Fruit fly (Drosophila melanogaster) whole organism, embryonic: Measurements from ENCODE around the gene GstD10.

Experiments used
- Abd-B ChIP-seq: fragments of 200-800 bp; sonication (Bioruptor generic); optimal IDR thresholded peaks from 2 replicates; lab custom pipeline; 2018; ENCODE audit warnings: missing biosample characterization, mild to moderate bottlenecking, missing genetic modification characterization, moderate library complexity
- B-H2 ChIP-seq: fragments of 200-800 bp; sonication (Bioruptor generic); optimal IDR thresholded peaks from 2 replicates; lab custom pipeline; 2018; ENCODE audit warnings: missing biosample characterization, mild to moderate bottlenecking, missing genetic modification characterization
- CG10147 ChIP-seq: fragments of 200-800 bp; sonication (Bioruptor generic); optimal IDR thresholded peaks from 2 replicates; lab custom pipeline; 2019; ENCODE audit warnings: missing biosample characterization, mild to moderate bottlenecking, missing genetic modification characterization, moderate library complexity
- CG10366 ChIP-seq: fragments of 200-800 bp; sonication (Bioruptor generic); IDR thresholded peaks from 2 replicates; pipeline ENCODE4 v1.3.6; 2022; ENCODE audit warnings: missing biosample characterization, missing genetic modification characterization
- CG10462 ChIP-seq: fragments of 200-800 bp; sonication (Bioruptor generic); optimal IDR thresholded peaks from 2 replicates; lab custom pipeline; 2016; ENCODE audit warnings: missing biosample characterization, missing genetic modification characterization
- CG13287 ChIP-seq: fragments of 200-800 bp; sonication (Bioruptor generic); IDR thresholded peaks from 2 replicates; pipeline ENCODE4 v1.3.6; 2022; ENCODE audit warnings: missing biosample characterization, missing genetic modification characterization; ENCODE audit not compliant: partially characterized antibody
- CG15514 ChIP-seq: fragments of 200-800 bp; sonication (Bioruptor generic); optimal IDR thresholded peaks from 3 replicates; lab custom pipeline; 2017; ENCODE audit warnings: missing biosample characterization, missing genetic modification characterization, mild to moderate bottlenecking, moderate library complexity, missing genetic modification reagents
- CG15696 ChIP-seq: fragments of 200-800 bp; sonication (Bioruptor generic); optimal IDR thresholded peaks from 2 replicates; lab custom pipeline; 2019; ENCODE audit warnings: missing biosample characterization, mild to moderate bottlenecking, missing genetic modification characterization, moderate library complexity
- CG1832 ChIP-seq: fragments of 200-800 bp; sonication (Bioruptor generic); optimal IDR thresholded peaks from 2 replicates; lab custom pipeline; 2017; ENCODE audit warnings: missing biosample characterization, mild to moderate bottlenecking, missing genetic modification characterization, inconsistent platforms
- CG2116 ChIP-seq: fragments of 200-800 bp; sonication (Bioruptor generic); optimal IDR thresholded peaks from 3 replicates; lab custom pipeline; 2018; ENCODE audit warnings: missing biosample characterization, mild to moderate bottlenecking, missing genetic modification characterization
- CG2120 ChIP-seq: fragments of 200-800 bp; sonication (Bioruptor generic); optimal IDR thresholded peaks from 3 replicates; lab custom pipeline; 2016; ENCODE audit warnings: missing biosample characterization, missing genetic modification characterization
- CG33213 ChIP-seq: fragments of 200-800 bp; sonication (Bioruptor generic); optimal IDR thresholded peaks from 3 replicates; lab custom pipeline; 2016; ENCODE audit warnings: missing biosample characterization, missing genetic modification characterization
- CG3995 ChIP-seq: fragments of 200-800 bp; sonication (Bioruptor generic); optimal IDR thresholded peaks from 3 replicates; lab custom pipeline; 2016; ENCODE audit warnings: missing biosample characterization, missing genetic modification characterization
- CG7963 ChIP-seq: fragments of 200-800 bp; sonication (Bioruptor generic); IDR thresholded peaks from 3 replicates; pipeline ENCODE4 v1.3.6; 2022; ENCODE audit warnings: missing biosample characterization, missing genetic modification characterization; ENCODE audit not compliant: partially characterized antibody
- CG9727 ChIP-seq: fragments of 200-800 bp; sonication (Bioruptor generic); optimal IDR thresholded peaks from 3 replicates; lab custom pipeline; 2017; ENCODE audit warnings: missing biosample characterization, mild to moderate bottlenecking, missing genetic modification characterization
- CHES-1-like ChIP-seq: fragments of 200-800 bp; sonication (Bioruptor generic); optimal IDR thresholded peaks from 2 replicates; lab custom pipeline; 2016; ENCODE audit warnings: missing biosample characterization, missing genetic modification characterization
- CkIIα-i1 ChIP-seq: fragments of 200-800 bp; sonication (Bioruptor generic); IDR thresholded peaks from 2 replicates; pipeline ENCODE4 v1.3.6; 2022; ENCODE audit warnings: missing biosample characterization, missing genetic modification characterization
- Dref ChIP-seq: fragments of 200-800 bp; sonication (Bioruptor generic); IDR thresholded peaks from 2 replicates; pipeline ENCODE4 v1.3.6; 2022; ENCODE audit warnings: missing biosample characterization, missing genetic modification characterization
- Hr78 ChIP-seq, 2 experiments: fragments of 200-800 bp in 1 of 2; fragments of >200 bp in 1 of 2; sonication (Bioruptor generic) in 1 of 2; optimal IDR thresholded peaks; 2 replicates each; lab custom pipeline; 2017 to 2019; ENCODE audit warnings: missing biosample characterization in 2 of 2, missing genetic modification characterization in 2 of 2, mild to moderate bottlenecking in 1 of 2, moderate library complexity in 1 of 2
- Myb ChIP-seq: fragments of 200-800 bp; sonication (Bioruptor generic); optimal IDR thresholded peaks from 2 replicates; lab custom pipeline; 2016; ENCODE audit warnings: missing biosample characterization, missing genetic modification characterization
- Nf-YB ChIP-seq: fragments of 200-800 bp; sonication (Bioruptor generic); optimal IDR thresholded peaks from 3 replicates; lab custom pipeline; 2019; ENCODE audit warnings: missing biosample characterization, mild to moderate bottlenecking, missing genetic modification characterization, moderate library complexity
- Oli ChIP-seq: fragments of 200-800 bp; sonication (Bioruptor generic); optimal IDR thresholded peaks from 2 replicates; lab custom pipeline; 2018; ENCODE audit warnings: missing biosample characterization, mild to moderate bottlenecking, missing genetic modification characterization, moderate library complexity
- Optix ChIP-seq: fragments of 200-800 bp; sonication (Bioruptor generic); IDR thresholded peaks from 3 replicates; pipeline ENCODE4 v1.3.6; 2022; ENCODE audit warnings: missing biosample characterization, missing genetic modification characterization
- Sry-β ChIP-seq: fragments of 200-800 bp; sonication (Bioruptor generic); optimal IDR thresholded peaks from 2 replicates; lab custom pipeline; 2018; ENCODE audit warnings: missing biosample characterization, mild to moderate bottlenecking, missing genetic modification characterization, moderate library complexity
- Usf ChIP-seq: fragments of 200-800 bp; sonication (Bioruptor generic); optimal IDR thresholded peaks from 2 replicates; lab custom pipeline; 2017; ENCODE audit warnings: missing genotype, missing biosample characterization, missing genetic modification characterization
- Xrp1 ChIP-seq: fragments of 200-800 bp; sonication (Bioruptor generic); IDR thresholded peaks from 2 replicates; pipeline ENCODE4 v1.3.6; 2022; ENCODE audit warnings: missing biosample characterization, missing genetic modification characterization
- ac ChIP-seq: fragments of 200-800 bp; sonication (Bioruptor generic); optimal IDR thresholded peaks from 3 replicates; lab custom pipeline; 2017; ENCODE audit warnings: missing biosample characterization, mild to moderate bottlenecking, missing genetic modification characterization
- bbx ChIP-seq: fragments of 200-800 bp; sonication (Bioruptor generic); IDR thresholded peaks from 2 replicates; pipeline ENCODE4 v1.3.6; 2022; ENCODE audit warnings: missing biosample characterization, missing genetic modification characterization; ENCODE audit not compliant: partially characterized antibody
- btn ChIP-seq: fragments of 200-800 bp; sonication (Bioruptor generic); optimal IDR thresholded peaks from 2 replicates; lab custom pipeline; 2016; ENCODE audit warnings: missing biosample characterization, missing genetic modification characterization
- chn ChIP-seq: fragments of 200-800 bp; sonication (Bioruptor generic); optimal IDR thresholded peaks from 2 replicates; lab custom pipeline; 2016; ENCODE audit warnings: missing biosample characterization, missing genetic modification characterization
- dmrt99B ChIP-seq: fragments of 200-800 bp; sonication (Bioruptor generic); optimal IDR thresholded peaks from 2 replicates; lab custom pipeline; 2018; ENCODE audit warnings: missing biosample characterization, mild to moderate bottlenecking, missing genetic modification characterization, moderate library complexity
- dysf ChIP-seq: fragments of 200-800 bp; sonication (Bioruptor generic); IDR thresholded peaks from 3 replicates; pipeline ENCODE4 v1.3.6; 2022; ENCODE audit warnings: missing biosample characterization, missing genetic modification characterization
- exex ChIP-seq: fragments of 200-800 bp; sonication (Bioruptor generic); optimal IDR thresholded peaks from 4 replicates; lab custom pipeline; 2018; ENCODE audit warnings: missing biosample characterization, mild to moderate bottlenecking, missing genetic modification characterization, moderate library complexity
- fd64A ChIP-seq: fragments of 200-800 bp; sonication (Bioruptor generic); optimal IDR thresholded peaks from 3 replicates; lab custom pipeline; 2018; ENCODE audit warnings: missing biosample characterization, mild to moderate bottlenecking, missing genetic modification characterization
- gfzf ChIP-seq: fragments of 200-800 bp; sonication (Bioruptor generic); optimal IDR thresholded peaks from 2 replicates; lab custom pipeline; 2016; ENCODE audit warnings: missing biosample characterization, mild to moderate bottlenecking, missing genetic modification characterization, moderate library complexity
- grau ChIP-seq: fragments of 200-800 bp; optimal IDR thresholded peaks from 3 replicates; lab custom pipeline; 2019; ENCODE audit warnings: missing biosample characterization, mild to moderate bottlenecking, missing genetic modification characterization, moderate library complexity
- insv ChIP-seq, 2 experiments: fragments of 200-800 bp; sonication (Bioruptor generic); optimal IDR thresholded peaks; 3 replicates each; lab custom pipeline; 2016 to 2018; ENCODE audit warnings: missing biosample characterization in 2 of 2, missing genetic modification characterization in 2 of 2
- knrl ChIP-seq: fragments of 200-800 bp; sonication (Bioruptor generic); IDR thresholded peaks from 3 replicates; pipeline ENCODE4 v1.3.6; 2022; ENCODE audit warnings: missing biosample characterization, missing genetic modification characterization; ENCODE audit not compliant: partially characterized antibody
- lilli ChIP-seq: fragments of 200-800 bp; sonication (Bioruptor generic); optimal IDR thresholded peaks from 3 replicates; lab custom pipeline; 2016; ENCODE audit warnings: missing biosample characterization, missing genetic modification characterization
- otp ChIP-seq: fragments of 200-800 bp; sonication (Bioruptor generic); IDR thresholded peaks from 3 replicates; pipeline ENCODE4, ENCODE4 v1.3.6; 2022; ENCODE audit warnings: missing biosample characterization, missing genetic modification characterization
- sqz ChIP-seq: fragments of 200-800 bp; sonication (Bioruptor generic); optimal IDR thresholded peaks from 3 replicates; lab custom pipeline; 2018; ENCODE audit warnings: missing biosample characterization, mild to moderate bottlenecking, missing genetic modification characterization
- stwl ChIP-seq: fragments of 200-800 bp; sonication (Bioruptor generic); optimal IDR thresholded peaks from 3 replicates; lab custom pipeline; 2018; ENCODE audit warnings: missing biosample characterization, mild to moderate bottlenecking, missing genetic modification characterization, moderate library complexity
- trem ChIP-seq: fragments of 200-800 bp; optimal IDR thresholded peaks from 3 replicates; lab custom pipeline; 2019; ENCODE audit warnings: missing biosample characterization, mild to moderate bottlenecking, missing genetic modification characterization, moderate library complexity
- vnd ChIP-seq: fragments of 200-800 bp; sonication (Bioruptor generic); IDR thresholded peaks from 3 replicates; pipeline ENCODE4 v1.3.6; 2022; ENCODE audit warnings: missing biosample characterization, missing genetic modification characterization; ENCODE audit not compliant: partially characterized antibody
- wor ChIP-seq: fragments of 200-800 bp; sonication (Bioruptor generic); IDR thresholded peaks from 2 replicates; pipeline ENCODE4 v1.3.6; 2022; ENCODE audit warnings: missing biosample characterization, missing genetic modification characterization
- zen2 ChIP-seq: fragments of 200-800 bp; sonication (Bioruptor generic); IDR thresholded peaks from 3 replicates; pipeline ENCODE4 v1.3.6; 2022; ENCODE audit warnings: missing biosample characterization, missing genetic modification characterization; ENCODE audit not compliant: partially characterized antibody

The GstD10 gene

dm6 chr3R:12413274-12413958 is 47.9 kb upstream of the GstD10 start, which contains the start of the genes Dip-C and pps (continued):
- TF ChIP-seq zen2 (peak; percentile 55; the same call in 2 of the 3 replicates), bbx (GFP tag; lab: Robert Waterston, UW) (peak; percentile 80), exex (peak; percentile 59), vnd (GFP tag; lab: Robert Waterston, UW) (peak; percentile 58; the same call in 2 of the 3 replicates), Oli (no peak), chn (GFP tag; lab: Kevin White, UChicago) (no peak), CG7963 (GFP tag; lab: Robert Waterston, UW) (peak; percentile 39; the same call in 1 of the 3 replicates), Usf (GFP tag; lab: Kevin White, UChicago) (no peak), knrl (GFP tag; lab: Robert Waterston, UW) (peak; percentile 76), fd64A (GFP tag; lab: Kevin White, UChicago) (no peak), CG1832 (GFP tag; lab: Kevin White, UChicago) (no peak), grau (no peak), wor (no peak), CG15696 (tag; lab: Kevin White, UChicago) (no peak), lilli (GFP tag; lab: Kevin White, UChicago) (no peak), Dref (GFP tag; lab: Robert Waterston, UW) (peak; percentile 75), gfzf (GFP tag; lab: Kevin White, UChicago) (peak; percentile 80), CG10462 (no peak), CG9727 (GFP tag; lab: Kevin White, UChicago) (peak; percentile 28), dmrt99B (tag; lab: Kevin White, UChicago) (no peak)
- TF ChIP-seq, all 482 proteins: peak for 70

- TF ChIP-seq exex = peak; percentile 59
- no peak for TF ChIP-seq Sry-β (GFP tag; lab: Kevin White, UChicago)
- TF ChIP-seq Hr78 (GFP tag; optimal IDR thresholded peaks at IDR 0.05; lab: Kevin White, UChicago) = no peak
- TF ChIP-seq CG10366 (GFP tag; lab: Robert Waterston, UW) = no peak
Observed at dm6 chr3R:12411449-12411848, 45.9 kb upstream of the GstD10 start.

- TF ChIP-seq CHES-1-like (GFP tag; lab: Kevin White, UChicago) (peak; percentile 40), Optix (GFP tag; lab: Robert Waterston, UW) (no peak), CG33213 (no peak), insv (GFP tag; optimal IDR thresholded peaks at IDR 0.05; lab: Kevin White, UChicago) (peak in 1 of 2 experiments; percentile 53), sqz (GFP tag; lab: Kevin White, UChicago) (no peak), Xrp1 (GFP tag; lab: Robert Waterston, UW) (0 out of 2 replicates have a peak, but pooled peaks have one; percentile 12), trem (tag; lab: Kevin White, UChicago) (peak; percentile 76), Abd-B (GFP tag; lab: Kevin White, UChicago) (peak; percentile 43), CG3995 (GFP tag; lab: Kevin White, UChicago) (peak; percentile 78), Nf-YB (GFP tag; lab: Kevin White, UChicago) (peak; percentile 29), CG2116 (GFP tag; lab: Kevin White, UChicago) (peak; percentile 73), btn (GFP tag; lab: Kevin White, UChicago) (no peak), CG15514 (peak; percentile 99), Myb (GFP tag; lab: Kevin White, UChicago) (peak; percentile 15), CkIIα-i1 (GFP tag; lab: Robert Waterston, UW) (no peak), CG10147 (GFP tag; lab: Kevin White, UChicago) (peak; percentile 13), ac (GFP tag; lab: Kevin White, UChicago) (no peak), exex (peak; percentile 64), otp (GFP tag; lab: Robert Waterston, UW) (no peak), Sry-β (GFP tag; lab: Kevin White, UChicago) (peak; percentile 34), dysf (no peak), CG2120 (GFP tag; lab: Kevin White, UChicago) (peak; percentile 23), CG13287 (peak; percentile 84), B-H2 (GFP tag; lab: Kevin White, UChicago) (peak; percentile 51), stwl (tag; lab: Kevin White, UChicago) (peak; percentile 94)
Observed at dm6 chr3R:12408160-12408559, 42.6 kb upstream of the GstD10 start, which contains the start of gene CG5196. TSS of gene CG5196 (plus strand) at chr3R:12408316.
